Fruit fly (Drosophila melanogaster) S2 (cell line): ENCODE results near the gene CG33630.

Experiments
- CG8478 ChIP-seq: fragments of >200 bp; optimal IDR thresholded peaks from 2 replicates; lab custom pipeline; 2018
- CTCF ChIP-seq, 2 experiments: fragments of >200 bp; optimal IDR thresholded peaks; 2 replicates each; lab custom pipeline; 2018

DNA sequence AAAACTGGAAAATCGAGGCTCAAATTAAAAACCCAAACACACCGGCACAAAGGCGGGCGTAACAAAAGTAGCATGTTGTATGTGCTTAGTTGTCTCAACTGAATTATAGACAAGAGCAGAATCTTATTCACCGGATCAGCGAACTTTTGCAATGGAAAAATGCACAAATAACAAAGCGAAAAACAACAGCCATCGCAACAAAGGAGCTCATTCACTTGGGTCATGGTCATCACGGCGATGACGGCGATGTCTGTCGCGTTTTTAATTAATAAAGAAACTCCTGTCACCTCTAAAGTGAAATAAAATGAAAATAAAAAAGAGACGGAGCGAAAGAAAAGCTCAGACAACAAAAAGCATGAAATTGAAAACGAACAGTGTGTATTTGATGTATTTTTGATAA is 23.2 kb upstream of the CG33630 start:
- TF ChIP-seq CTCF (optimal IDR thresholded peaks at IDR 0.05; lab: Kevin White, UChicago) (no peak), CG8478 (lab: Kevin White, UChicago) (no peak)
